Worm (Caenorhabditis elegans) whole organism, late embryonic: ENCODE results near the gene C04F6.7.
A peak's percentile ranks its signal among the peaks of the same experiment; 100 is the strongest.

Source experiments
- K02D7.2 ChIP-seq: sonication (generic microtip); optimal IDR thresholded peaks from 2 replicates; lab custom pipeline; 2017; ENCODE audit warnings: mild to moderate bottlenecking, missing genetic modification characterization, missing compliant biosample characterization
- Y22D7AL.16 ChIP-seq: sonication (generic microtip); optimal IDR thresholded peaks from 2 replicates; lab custom pipeline; 2016; ENCODE audit warnings: missing genetic modification characterization, missing compliant biosample characterization
- ceh-18 ChIP-seq: sonication (generic microtip); optimal IDR thresholded peaks from 2 replicates; lab custom pipeline; 2016; ENCODE audit warnings: missing genetic modification characterization, missing compliant biosample characterization
- ceh-19 ChIP-seq: fragments of 200-800 bp; sonication (Bioruptor generic); optimal IDR thresholded peaks from 2 replicates; lab custom pipeline; 2018; ENCODE audit warnings: mild to moderate bottlenecking, missing genetic modification characterization, missing compliant biosample characterization
- ceh-24 ChIP-seq: sonication (generic microtip); optimal IDR thresholded peaks from 2 replicates; lab custom pipeline; 2016; ENCODE audit warnings: mild to moderate bottlenecking, missing genetic modification characterization, missing compliant biosample characterization
- ceh-31 ChIP-seq: sonication (generic microtip); optimal IDR thresholded peaks from 2 replicates; lab custom pipeline; 2016; ENCODE audit warnings: missing genetic modification characterization, missing compliant biosample characterization
- ceh-34 ChIP-seq: sonication (generic microtip); optimal IDR thresholded peaks from 2 replicates; lab custom pipeline; 2016; ENCODE audit warnings: mild to moderate bottlenecking, missing genetic modification characterization, missing compliant biosample characterization
- ceh-45 ChIP-seq: fragments of 200-800 bp; sonication (Bioruptor generic); IDR thresholded peaks from 2 replicates; pipeline ENCODE4 v1.3.6; 2022; ENCODE audit warnings: missing genetic modification reagents, missing genetic modification characterization, missing compliant biosample characterization
- ceh-6 ChIP-seq: fragments of 200-800 bp; sonication (Bioruptor generic); optimal IDR thresholded peaks from 2 replicates; lab custom pipeline; 2018; ENCODE audit warnings: mild to moderate bottlenecking, missing genetic modification characterization, missing compliant biosample characterization
- dmd-4 ChIP-seq: sonication (generic microtip); optimal IDR thresholded peaks from 2 replicates; lab custom pipeline; 2016; ENCODE audit warnings: borderline replicate concordance, missing genetic modification characterization, missing compliant biosample characterization
- dve-1 ChIP-seq: sonication (generic microtip); optimal IDR thresholded peaks from 2 replicates; lab custom pipeline; 2017; ENCODE audit warnings: antibody characterized with exemption, mild to moderate bottlenecking, missing genetic modification characterization, missing compliant biosample characterization
- ets-4 ChIP-seq: sonication (generic microtip); optimal IDR thresholded peaks from 2 replicates; lab custom pipeline; 2016; ENCODE audit warnings: missing genetic modification characterization, missing compliant biosample characterization
- eyg-1 ChIP-seq: sonication (generic microtip); optimal IDR thresholded peaks from 2 replicates; lab custom pipeline; 2016; ENCODE audit warnings: missing genotype, missing genetic modification characterization, missing compliant biosample characterization
- fax-1 ChIP-seq: sonication (generic microtip); optimal IDR thresholded peaks from 2 replicates; lab custom pipeline; 2016; ENCODE audit warnings: missing genotype, missing genetic modification characterization, missing compliant biosample characterization
- fkh-6 ChIP-seq: sonication (generic microtip); optimal IDR thresholded peaks from 2 replicates; lab custom pipeline; 2016; ENCODE audit warnings: missing genetic modification characterization, missing compliant biosample characterization
- gmeb-2 ChIP-seq: sonication (generic microtip); optimal IDR thresholded peaks from 2 replicates; lab custom pipeline; 2016; ENCODE audit warnings: missing genetic modification characterization, inconsistent platforms, missing compliant biosample characterization
- hlh-13 ChIP-seq: fragments of 200-800 bp; sonication (Bioruptor generic); optimal IDR thresholded peaks from 2 replicates; lab custom pipeline; 2018; ENCODE audit warnings: mild to moderate bottlenecking, missing genetic modification characterization, missing compliant biosample characterization
- hlh-15 ChIP-seq: sonication (generic microtip); optimal IDR thresholded peaks from 2 replicates; lab custom pipeline; 2016; ENCODE audit warnings: missing genetic modification characterization, missing compliant biosample characterization
- hlh-30 ChIP-seq: sonication (generic microtip); optimal IDR thresholded peaks from 2 replicates; lab custom pipeline; 2017; ENCODE audit warnings: antibody characterized with exemption, missing genetic modification characterization, missing compliant biosample characterization; ENCODE audit not compliant: insufficient read depth
- mec-3 ChIP-seq: sonication (generic microtip); optimal IDR thresholded peaks from 2 replicates; lab custom pipeline; 2016; ENCODE audit warnings: borderline replicate concordance, missing genetic modification characterization, missing compliant biosample characterization
- nhr-11 ChIP-seq: fragments of 150-350 bp; optimal IDR thresholded peaks from 2 replicates; lab custom pipeline; 2014; ENCODE audit warnings: missing biosample characterization, missing genetic modification characterization
- nhr-232 ChIP-seq: sonication (generic microtip); optimal IDR thresholded peaks from 2 replicates; lab custom pipeline; 2016; ENCODE audit warnings: missing genetic modification characterization, missing compliant biosample characterization
- odd-2 ChIP-seq: sonication (generic microtip); optimal IDR thresholded peaks from 2 replicates; lab custom pipeline; 2017; ENCODE audit warnings: antibody characterized with exemption, mild to moderate bottlenecking, missing genetic modification characterization, missing compliant biosample characterization
- pat-9 ChIP-seq: fragments of 200-800 bp; sonication (Bioruptor generic); optimal IDR thresholded peaks from 2 replicates; lab custom pipeline; 2018; ENCODE audit warnings: mild to moderate bottlenecking, missing genetic modification characterization, moderate library complexity, missing compliant biosample characterization
- pha-2 ChIP-seq: sonication (generic microtip); optimal IDR thresholded peaks from 2 replicates; lab custom pipeline; 2017; ENCODE audit warnings: mild to moderate bottlenecking, missing genetic modification characterization, missing compliant biosample characterization
- ref-2 ChIP-seq: sonication (generic microtip); optimal IDR thresholded peaks from 2 replicates; lab custom pipeline; 2016; ENCODE audit warnings: missing genetic modification characterization, missing compliant biosample characterization
- rnt-1 ChIP-seq: sonication (generic microtip); optimal IDR thresholded peaks from 2 replicates; lab custom pipeline; 2016; ENCODE audit warnings: missing genetic modification characterization, missing compliant biosample characterization
- sdc-2 ChIP-seq: sonication (generic microtip); optimal IDR thresholded peaks from 2 replicates; lab custom pipeline; 2016; ENCODE audit warnings: missing genotype, missing genetic modification characterization, missing compliant biosample characterization
- sox-4 ChIP-seq: sonication (generic microtip); optimal IDR thresholded peaks from 2 replicates; lab custom pipeline; 2017; ENCODE audit warnings: mild to moderate bottlenecking, missing genetic modification characterization, inconsistent platforms, missing compliant biosample characterization
- syd-9 ChIP-seq: sonication (generic microtip); optimal IDR thresholded peaks from 2 replicates; lab custom pipeline; 2016; ENCODE audit warnings: mild to moderate bottlenecking, missing genetic modification characterization, moderate library complexity, missing compliant biosample characterization
- tbx-2 ChIP-seq: sonication (generic microtip); optimal IDR thresholded peaks from 2 replicates; lab custom pipeline; 2016; ENCODE audit warnings: missing genetic modification characterization, missing compliant biosample characterization
- ttx-3 ChIP-seq: sonication (generic microtip); optimal IDR thresholded peaks from 2 replicates; lab custom pipeline; 2016; ENCODE audit warnings: missing genetic modification reagents, missing genetic modification characterization, missing compliant biosample characterization
- unc-3 ChIP-seq, 2 experiments: fragments of 200-800 bp in 1 of 2; sonication (Bioruptor generic) in 1 of 2; sonication (generic microtip) in 1 of 2; conservative IDR thresholded peaks in 1 of 2; optimal IDR thresholded peaks in 1 of 2; 2 replicates each; pipeline versions ENCODE4 v1.3.6 to Lab custom; 2016 to 2022; ENCODE audit warnings: missing compliant biosample characterization in 2 of 2, missing genetic modification characterization in 2 of 2, missing genetic modification reagents in 1 of 2
- unc-55 ChIP-seq: sonication (generic microtip); optimal IDR thresholded peaks from 2 replicates; lab custom pipeline; 2017; ENCODE audit warnings: missing biosample characterization, missing genetic modification reagents, missing genetic modification characterization
- unc-86 ChIP-seq: sonication (generic microtip); optimal IDR thresholded peaks from 2 replicates; lab custom pipeline; 2016; ENCODE audit warnings: missing genetic modification characterization, missing compliant biosample characterization
- zip-5 ChIP-seq: sonication (generic microtip); optimal IDR thresholded peaks from 2 replicates; lab custom pipeline; 2016; ENCODE audit warnings: missing genetic modification characterization, missing compliant biosample characterization

The C04F6.7 gene

DNA sequence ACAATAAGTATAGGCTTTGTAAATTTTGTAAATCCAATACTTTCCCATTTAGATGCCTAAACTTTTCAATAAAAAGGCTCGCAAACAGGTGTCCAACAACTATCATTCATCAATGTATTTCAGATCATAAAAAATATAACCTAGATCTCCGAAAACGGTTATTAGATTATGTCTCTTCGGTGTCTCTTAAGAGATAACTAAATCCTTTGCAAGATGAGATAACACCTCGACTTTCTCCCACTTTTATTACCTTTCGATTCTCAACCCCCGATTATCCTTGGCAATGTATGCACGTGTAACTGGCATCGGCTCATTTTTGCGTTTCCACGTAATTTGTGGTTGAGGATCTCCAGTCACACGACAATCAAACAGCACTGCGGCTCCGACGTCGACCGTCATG lies 43.1 kb upstream of the C04F6.7 start:
- TF ChIP-seq ceh-19 (GFP tag; lab: Kevin White, UChicago) (no peak), ttx-3 (tag; lab: Kevin White, UChicago) (no peak), ceh-24 (tag; lab: Kevin White, UChicago) (no peak), dve-1 (tag; lab: Kevin White, UChicago) (no peak), eyg-1 (tag; lab: Kevin White, UChicago) (no peak), ceh-6 (GFP tag; lab: Kevin White, UChicago) (no peak), nhr-232 (tag; lab: Kevin White, UChicago) (no peak), ceh-18 (no peak), zip-5 (tag; lab: Kevin White, UChicago) (no peak), mec-3 (tag; lab: Kevin White, UChicago) (no peak), unc-86 (tag; lab: Kevin White, UChicago) (no peak)

DNA sequence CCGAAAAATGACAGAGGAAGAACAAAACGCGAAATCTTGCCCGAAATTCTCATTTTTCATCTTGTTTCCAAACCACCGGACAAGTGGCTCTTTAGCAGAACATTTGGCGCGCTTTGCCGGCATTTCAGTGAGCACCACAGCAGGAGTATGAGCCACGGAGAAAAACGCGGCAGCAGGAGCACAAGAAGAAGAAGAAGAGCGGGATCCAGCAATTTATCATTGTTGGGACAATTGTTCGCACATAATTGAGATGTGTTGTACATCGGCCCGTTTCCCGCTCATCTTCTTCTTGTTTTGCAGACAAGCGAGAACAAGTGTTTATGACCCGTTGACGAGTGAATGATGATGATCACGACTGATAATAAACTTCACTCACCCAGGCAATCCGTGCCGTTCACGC lies 36.6 kb upstream of the C04F6.7 start:
- TF ChIP-seq ets-4 (tag; lab: Kevin White, UChicago) (no peak), unc-55 (GFP tag; lab: Kevin White, UChicago) (peak; percentile 88), fkh-6 (no peak), hlh-15 (no peak), ceh-18 (peak; percentile 40), ceh-45 (GFP tag; lab: Robert Waterston, UW) (no peak), tbx-2 (tag; lab: Kevin White, UChicago) (peak; percentile 27), rnt-1 (tag; lab: Kevin White, UChicago) (peak; percentile 74)

DNA sequence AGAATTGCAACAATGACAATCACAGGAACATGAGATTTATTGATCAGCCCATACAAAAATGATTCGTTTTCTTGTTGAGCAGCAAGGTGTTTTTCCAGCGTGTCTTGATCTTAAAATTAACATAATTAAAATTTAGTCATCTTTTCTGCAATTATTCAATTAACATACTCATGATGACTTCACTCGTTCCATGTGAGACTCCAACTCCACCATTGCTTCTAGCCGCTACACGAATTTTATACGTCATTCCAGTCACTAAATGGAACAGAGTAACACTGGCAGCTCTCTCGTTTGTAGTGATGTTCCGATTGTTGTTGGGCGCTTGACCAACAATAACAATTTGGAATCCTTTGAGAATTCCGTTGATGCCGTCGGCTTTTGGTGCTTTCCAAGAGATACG lies 34.9 kb upstream of the C04F6.7 start:
- TF ChIP-seq hlh-13 (GFP tag; lab: Kevin White, UChicago): no peak
- TF ChIP-seq gmeb-2 (tag; lab: Kevin White, UChicago): no peak
- no peak for TF ChIP-seq fax-1
- TF ChIP-seq tbx-2 (tag; lab: Kevin White, UChicago): no peak
- no peak for TF ChIP-seq pha-2 (tag; lab: Kevin White, UChicago)
- TF ChIP-seq hlh-30 (tag; lab: Kevin White, UChicago): no peak
- no peak for TF ChIP-seq ceh-6 (GFP tag; lab: Kevin White, UChicago)
- TF ChIP-seq sox-4 (tag; lab: Kevin White, UChicago): no peak
- no peak for TF ChIP-seq ceh-31
- no peak for TF ChIP-seq Y22D7AL.16 (tag; lab: Kevin White, UChicago)
- TF ChIP-seq nhr-11 (tag; lab: Kevin White, UChicago): no peak
- no peak for TF ChIP-seq pat-9 (tag; lab: Kevin White, UChicago)

DNA sequence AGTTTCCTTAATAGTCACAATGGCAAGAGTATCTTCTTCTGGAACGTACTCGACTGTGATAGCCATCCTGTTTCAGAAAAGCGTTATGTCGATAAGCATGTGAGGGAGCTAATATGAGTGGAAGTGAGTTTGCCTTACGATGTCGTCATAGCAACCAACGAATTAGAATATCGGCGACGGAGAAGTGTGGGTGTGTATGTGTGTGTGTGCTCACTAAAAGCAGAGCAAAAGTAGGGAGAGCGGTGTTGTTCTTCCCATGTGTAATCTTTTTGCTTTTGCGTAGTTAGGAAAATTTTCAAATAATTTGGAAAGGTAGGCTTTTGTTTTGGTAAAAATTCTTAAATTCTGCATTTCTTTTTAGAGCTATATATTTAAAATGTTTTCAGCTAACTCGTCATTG lies 32.1 kb upstream of the C04F6.7 start, which contains the start of gene ZK813.5:
Gene ZK813.5, minus strand, starts transcription at position 101 of the 400 bp plus-strand sequence.
- TF ChIP-seq unc-3 (GFP tag; conservative IDR thresholded peaks at IDR 0.05; lab: Robert Waterston, UW) (no peak), unc-3 (tag; optimal IDR thresholded peaks at IDR 0.05; lab: Kevin White, UChicago) (no peak), syd-9 (tag; lab: Kevin White, UChicago) (no peak), mec-3 (tag; lab: Kevin White, UChicago) (no peak), ceh-34 (tag; lab: Kevin White, UChicago) (no peak), ttx-3 (tag; lab: Kevin White, UChicago) (no peak), dmd-4 (tag; lab: Kevin White, UChicago) (no peak), sdc-2 (no peak), K02D7.2 (tag; lab: Kevin White, UChicago) (no peak), Y22D7AL.16 (tag; lab: Kevin White, UChicago) (no peak), pha-2 (tag; lab: Kevin White, UChicago) (no peak), ref-2 (tag; lab: Kevin White, UChicago) (no peak), unc-86 (tag; lab: Kevin White, UChicago) (no peak), odd-2 (tag; lab: Kevin White, UChicago) (no peak), hlh-15 (no peak), ceh-31 (no peak)
